Worm (Caenorhabditis elegans): Measurements from ENCODE around the gene sqv-1.

Gene sqv-1

DNA sequence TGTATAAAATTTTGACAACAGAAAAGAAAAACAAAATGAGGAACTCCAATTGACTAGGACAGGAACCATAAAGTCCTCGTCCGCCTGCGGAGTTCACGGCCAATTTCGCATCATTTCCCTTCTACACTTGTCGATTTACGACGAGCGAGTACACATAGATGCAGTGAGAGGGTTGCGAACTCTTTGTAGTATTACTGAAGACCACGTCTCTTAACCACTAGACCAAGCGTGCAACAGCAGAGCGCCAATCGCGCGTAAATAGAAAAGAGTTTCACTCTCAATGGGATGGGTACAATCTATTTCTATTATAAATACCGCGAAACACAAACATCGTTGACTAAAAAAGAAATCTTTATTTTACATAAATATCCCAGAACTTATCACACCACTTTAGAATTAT, 14.5 kb downstream of the sqv-1 start (continued):
- peak; percentile 66 for TF ChIP-seq fax-1 (tag; optimal IDR thresholded peaks at IDR 0.05)
- peak; percentile 75 for TF ChIP-seq ceh-19 (GFP tag; optimal IDR thresholded peaks at IDR 0.05)
- peak; percentile 34 for TF ChIP-seq ets-4 (tag; optimal IDR thresholded peaks at IDR 0.05)
- no peak for TF ChIP-seq ceh-24 (tag; optimal IDR thresholded peaks at IDR 0.05)
- peak; percentile 16 for TF ChIP-seq pqm-1 (tag; optimal IDR thresholded peaks at IDR 0.05)
- TF ChIP-seq ceh-22 (tag; optimal IDR thresholded peaks at IDR 0.05): no peak
- TF ChIP-seq lim-6 (tag; optimal IDR thresholded peaks at IDR 0.05): no peak
- TF ChIP-seq sox-2 (GFP tag; IDR thresholded peaks at IDR 0.05): peak; percentile 72
- TF ChIP-seq gmeb-2 (tag; optimal IDR thresholded peaks at IDR 0.05): peak; percentile 81
- peak; percentile 69 for TF ChIP-seq C08G9.2 (tag; optimal IDR thresholded peaks at IDR 0.05)
- TF ChIP-seq fkh-10 (GFP tag; optimal IDR thresholded peaks at IDR 0.05): peak; percentile 73
- TF ChIP-seq che-1 (tag; optimal IDR thresholded peaks at IDR 0.05): peak; percentile 86
- TF ChIP-seq K02D7.2 (tag; optimal IDR thresholded peaks at IDR 0.05): peak; percentile 51
- peak; percentile 52; the same call in 1 of the 2 replicates for TF ChIP-seq ceh-45 (GFP tag; IDR thresholded peaks at IDR 0.05)
- peak; percentile 33 for TF ChIP-seq ahr-1 (tag; optimal IDR thresholded peaks at IDR 0.05)
- TF ChIP-seq hlh-15 (tag; optimal IDR thresholded peaks at IDR 0.05): peak; percentile 67
- TF ChIP-seq ceh-14 (tag; optimal IDR thresholded peaks at IDR 0.05): peak; percentile 62
- TF ChIP-seq madf-2 (tag; optimal IDR thresholded peaks at IDR 0.05): peak; percentile 86
- TF ChIP-seq unc-42 (tag; optimal IDR thresholded peaks at IDR 0.05): peak; percentile 61
- TF ChIP-seq elt-4 (tag; optimal IDR thresholded peaks at IDR 0.05): no peak
- TF ChIP-seq pax-1 (tag; optimal IDR thresholded peaks at IDR 0.05): no peak
- TF ChIP-seq sox-4 (tag; optimal IDR thresholded peaks at IDR 0.05): peak; percentile 78
- no peak for TF ChIP-seq ama-1 (optimal IDR thresholded peaks at IDR 0.05)
- peak; percentile 85 for TF ChIP-seq dve-1 (tag; optimal IDR thresholded peaks at IDR 0.05)
- TF ChIP-seq zip-5 (tag; optimal IDR thresholded peaks at IDR 0.05): peak; percentile 70
- peak; percentile 79 for TF ChIP-seq odd-2 (tag; optimal IDR thresholded peaks at IDR 0.05)
- peak; percentile 77 for TF ChIP-seq sdc-2 (tag; optimal IDR thresholded peaks at IDR 0.05)
- TF ChIP-seq tbx-7 (tag; optimal IDR thresholded peaks at IDR 0.05): peak; percentile 34
- peak; percentile 31 for TF ChIP-seq dmd-4 (tag; optimal IDR thresholded peaks at IDR 0.05; ENCODE audit: borderline replicate concordance)
- TF ChIP-seq tbx-2 (tag; optimal IDR thresholded peaks at IDR 0.05): peak; percentile 86
- TF ChIP-seq ceh-6 (GFP tag; optimal IDR thresholded peaks at IDR 0.05): peak; percentile 87
- TF ChIP-seq unc-3 (GFP tag; conservative IDR thresholded peaks at IDR 0.05): peak; percentile 65; the same call in 1 of the 2 replicates
- TF ChIP-seq unc-3 (tag; optimal IDR thresholded peaks at IDR 0.05): peak; percentile 79
- TF ChIP-seq ceh-34 (tag; optimal IDR thresholded peaks at IDR 0.05): peak; percentile 87
- TF ChIP-seq C38D4.7 (GFP tag; optimal IDR thresholded peaks at IDR 0.05): peak; percentile 87
- TF ChIP-seq elt-2 (tag; optimal IDR thresholded peaks at IDR 0.05): peak; percentile 94
- TF ChIP-seq syd-9 (tag; optimal IDR thresholded peaks at IDR 0.05): peak; percentile 89
- peak; percentile 84 for TF ChIP-seq lin-11 (tag; optimal IDR thresholded peaks at IDR 0.05)
- TF ChIP-seq unc-86 (tag; optimal IDR thresholded peaks at IDR 0.05): peak; percentile 84
- TF ChIP-seq pha-4 (tag; optimal IDR thresholded peaks at IDR 0.05): no peak
- TF ChIP-seq ztf-16 (tag; optimal IDR thresholded peaks at IDR 0.05): peak; percentile 82
- peak; percentile 82 for TF ChIP-seq nhr-232 (tag; optimal IDR thresholded peaks at IDR 0.05)
- TF ChIP-seq ceh-18 (tag; optimal IDR thresholded peaks at IDR 0.05): peak; percentile 59
- peak; percentile 56 for TF ChIP-seq hlh-30 (tag; optimal IDR thresholded peaks at IDR 0.05; ENCODE audit: insufficient read depth)
- TF ChIP-seq nfya-1 (tag; optimal IDR thresholded peaks at IDR 0.05): peak; percentile 67
- peak; percentile 66 for TF ChIP-seq hlh-8 (tag; optimal IDR thresholded peaks at IDR 0.05)
- peak; percentile 65 for TF ChIP-seq unc-55 (GFP tag; optimal IDR thresholded peaks at IDR 0.05)
- TF ChIP-seq rnt-1 (tag; optimal IDR thresholded peaks at IDR 0.05): peak; percentile 50
